Worm (Caenorhabditis elegans) whole organism, L3 larva: ENCODE measurements around the gene F22E5.9.

Experiments
- aly-2 ChIP-seq: fragments of 150-350 bp; optimal IDR thresholded peaks from 2 replicates; lab custom pipeline; 2014; ENCODE audit warnings: missing biosample characterization, missing genetic modification characterization
- fkh-10 ChIP-seq: sonication (generic microtip); optimal IDR thresholded peaks from 2 replicates; lab custom pipeline; 2017; ENCODE audit warnings: missing biosample characterization, missing genetic modification reagents, missing genetic modification characterization
- lin-39 ChIP-seq: fragments of 150-350 bp; optimal IDR thresholded peaks from 2 replicates; lab custom pipeline; 2018; ENCODE audit warnings: missing biosample characterization, missing genetic modification reagents, missing genetic modification characterization
- mdl-1 ChIP-seq: fragments of 150-350 bp; optimal IDR thresholded peaks from 2 replicates; lab custom pipeline; 2014; ENCODE audit warnings: missing biosample characterization, missing genetic modification characterization
- skn-1 ChIP-seq: fragments of 150-350 bp; optimal IDR thresholded peaks from 2 replicates; lab custom pipeline; 2014; ENCODE audit warnings: missing biosample characterization, missing genetic modification characterization

DNA sequence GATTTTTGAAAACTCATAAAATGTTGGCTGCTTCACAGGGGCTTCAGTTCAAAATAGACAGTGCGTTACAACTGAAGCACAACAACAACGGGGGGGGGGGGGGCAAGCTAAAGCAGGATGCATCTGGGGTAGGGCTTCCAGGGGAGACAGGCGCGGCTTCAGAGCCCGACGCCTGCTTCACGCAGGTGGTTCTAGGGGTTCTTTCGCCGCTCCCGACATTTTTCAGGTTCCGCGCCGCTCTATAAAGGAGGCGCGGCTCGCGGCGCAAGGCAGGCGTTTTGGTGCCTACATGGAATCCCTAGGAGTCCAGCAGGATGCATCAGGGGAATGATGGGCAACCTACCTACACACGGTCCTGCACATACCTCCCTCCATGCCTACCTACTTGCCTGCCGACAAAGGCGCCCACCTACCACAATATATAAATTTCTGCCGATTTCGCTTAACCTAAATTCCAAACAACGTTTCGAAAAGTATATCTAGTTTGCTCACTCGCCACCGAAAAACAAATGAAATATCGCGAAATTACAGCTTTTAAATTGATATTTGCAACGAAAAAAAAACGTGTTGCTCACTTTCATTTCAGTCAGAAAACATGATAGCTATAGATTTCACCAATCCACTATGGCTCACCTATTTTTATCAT, 10.9 kb upstream of the F22E5.9 start, which contains the start of gene sri-71:
- TF ChIP-seq aly-2 (tag; lab: Kevin White, UChicago) (no peak), skn-1 (tag; lab: Kevin White, UChicago) (no peak), mdl-1 (tag; lab: Kevin White, UChicago) (no peak), fkh-10 (GFP tag; lab: Kevin White, UChicago) (no peak), lin-39 (no peak)
